Worm (Caenorhabditis elegans) whole organism, young adult: ENCODE data around the gene F01E11.20.
A peak's percentile ranks its signal among the peaks of the same experiment; 100 is the strongest.

Experiments
- B0336.3 ChIP-seq: fragments of 200-800 bp; sonication (Bioruptor generic); IDR thresholded peaks from 2 replicates; pipeline ENCODE4 v1.3.6; 2022; ENCODE audit warnings: missing genetic modification characterization, missing compliant biosample characterization
- F22D6.2 ChIP-seq: sonication (generic microtip); optimal IDR thresholded peaks from 2 replicates; lab custom pipeline; 2016; ENCODE audit warnings: mild to moderate bottlenecking, missing genetic modification characterization, missing compliant biosample characterization
- F37B4.10 ChIP-seq: fragments of 200-800 bp; sonication (Bioruptor generic); IDR thresholded peaks from 2 replicates; pipeline ENCODE4 v1.3.6; 2022; ENCODE audit warnings: missing genetic modification characterization, missing compliant biosample characterization
- F57A8.1 ChIP-seq: fragments of 200-800 bp; sonication (Bioruptor generic); optimal IDR thresholded peaks from 2 replicates; lab custom pipeline; 2018; ENCODE audit warnings: mild to moderate bottlenecking, missing genetic modification characterization, moderate library complexity, missing compliant biosample characterization
- F57C9.4 ChIP-seq: sonication (generic microtip); optimal IDR thresholded peaks from 2 replicates; lab custom pipeline; 2017; ENCODE audit warnings: mild to moderate bottlenecking, missing genetic modification characterization, missing compliant biosample characterization
- Y53F4B.3 ChIP-seq: fragments of 200-800 bp; sonication (Bioruptor generic); IDR thresholded peaks from 2 replicates; pipeline ENCODE4 v1.3.6; 2022; ENCODE audit warnings: missing genetic modification reagents, missing genetic modification characterization, missing compliant biosample characterization
- athp-1 ChIP-seq: sonication (generic microtip); optimal IDR thresholded peaks from 2 replicates; lab custom pipeline; 2017; ENCODE audit warnings: mild to moderate bottlenecking, missing genetic modification characterization, missing compliant biosample characterization
- attf-5 ChIP-seq: fragments of 200-800 bp; sonication (Bioruptor generic); optimal IDR thresholded peaks from 2 replicates; lab custom pipeline; 2018; ENCODE audit warnings: mild to moderate bottlenecking, missing genetic modification characterization, missing compliant biosample characterization
- ceh-100 ChIP-seq: fragments of 200-800 bp; sonication (Bioruptor generic); IDR thresholded peaks from 2 replicates; pipeline ENCODE4 v1.3.6; 2022; ENCODE audit warnings: missing genetic modification reagents, missing genetic modification characterization, missing compliant biosample characterization
- ceh-27 ChIP-seq: fragments of 200-800 bp; sonication (Bioruptor generic); optimal IDR thresholded peaks from 2 replicates; lab custom pipeline; 2018; ENCODE audit warnings: mild to moderate bottlenecking, missing genetic modification characterization, moderate library complexity, missing compliant biosample characterization
- dpff-1 ChIP-seq: sonication (generic microtip); optimal IDR thresholded peaks from 2 replicates; lab custom pipeline; 2017; ENCODE audit warnings: mild to moderate bottlenecking, missing genetic modification characterization, missing compliant biosample characterization
- egrh-3 ChIP-seq: fragments of 200-800 bp; sonication (Bioruptor generic); IDR thresholded peaks from 2 replicates; pipeline ENCODE4 v1.3.6; 2022; ENCODE audit warnings: missing genetic modification reagents, missing genetic modification characterization, missing compliant biosample characterization
- ekl-4 ChIP-seq: fragments of 200-800 bp; sonication (Bioruptor generic); IDR thresholded peaks from 2 replicates; pipeline ENCODE4 v1.3.6; 2022; ENCODE audit warnings: missing genetic modification reagents, missing genetic modification characterization, missing compliant biosample characterization
- fkh-3 ChIP-seq: sonication (generic microtip); optimal IDR thresholded peaks from 2 replicates; lab custom pipeline; 2016; ENCODE audit warnings: mild to moderate bottlenecking, missing genetic modification characterization, missing compliant biosample characterization
- him-1 ChIP-seq: sonication (generic microtip); optimal IDR thresholded peaks from 2 replicates; lab custom pipeline; 2016; ENCODE audit warnings: missing genotype, missing genetic modification reagents, missing genetic modification characterization, missing compliant biosample characterization
- hmg-20 ChIP-seq: fragments of 200-800 bp; sonication (Bioruptor generic); IDR thresholded peaks from 2 replicates; pipeline ENCODE4 v1.3.6; 2022; ENCODE audit warnings: missing genetic modification reagents, missing genetic modification characterization, missing compliant biosample characterization
- hrde-1 ChIP-seq: sonication (generic microtip); optimal IDR thresholded peaks from 2 replicates; lab custom pipeline; 2016; ENCODE audit warnings: missing genetic modification characterization, mild to moderate bottlenecking, missing compliant biosample characterization, moderate library complexity, missing genotype, missing genetic modification reagents, borderline replicate concordance
- let-607 ChIP-seq, 2 experiments: fragments of 200-800 bp in 1 of 2; sonication (Bioruptor generic) in 1 of 2; sonication (generic microtip) in 1 of 2; optimal IDR thresholded peaks; 2 replicates each; lab custom pipeline; 2016 to 2018; ENCODE audit warnings: mild to moderate bottlenecking in 2 of 2, missing compliant biosample characterization in 2 of 2, missing genetic modification characterization in 2 of 2, moderate library complexity in 2 of 2, missing genotype in 1 of 2
- lir-1 ChIP-seq: fragments of 200-800 bp; sonication (Bioruptor generic); conservative IDR thresholded peaks from 2 replicates; pipeline ENCODE4 v1.3.6; 2022; ENCODE audit warnings: missing genetic modification reagents, missing genetic modification characterization, missing compliant biosample characterization
- lsl-1 ChIP-seq: fragments of 200-800 bp; sonication (Bioruptor generic); optimal IDR thresholded peaks from 2 replicates; lab custom pipeline; 2018; ENCODE audit warnings: mild to moderate bottlenecking, missing genetic modification characterization, moderate library complexity, missing compliant biosample characterization
- lsy-27 ChIP-seq: sonication (generic microtip); optimal IDR thresholded peaks from 2 replicates; lab custom pipeline; 2017; ENCODE audit warnings: missing genetic modification characterization, mild to moderate bottlenecking, missing compliant biosample characterization, antibody characterized with exemption, missing genotype, borderline replicate concordance; ENCODE audit not compliant: insufficient read depth
- mcd-1 ChIP-seq: fragments of 200-800 bp; sonication (Bioruptor generic); IDR thresholded peaks from 2 replicates; pipeline ENCODE4 v1.3.6; 2022; ENCODE audit warnings: missing genetic modification reagents, missing genetic modification characterization, missing compliant biosample characterization
- mel-28 ChIP-seq: sonication (generic microtip); optimal IDR thresholded peaks from 2 replicates; lab custom pipeline; 2016; ENCODE audit warnings: borderline replicate concordance, mild to moderate bottlenecking, missing genetic modification characterization, missing compliant biosample characterization
- mes-4 ChIP-seq: sonication (generic microtip); optimal IDR thresholded peaks from 2 replicates; lab custom pipeline; 2016; ENCODE audit warnings: missing genotype, missing genetic modification characterization, missing compliant biosample characterization
- nfya-2 ChIP-seq: fragments of 200-800 bp; sonication (Bioruptor generic); IDR thresholded peaks from 2 replicates; pipeline ENCODE4 v1.3.6; 2022; ENCODE audit warnings: missing genetic modification reagents, missing genetic modification characterization, missing compliant biosample characterization
- nfyb-1 ChIP-seq: fragments of 200-800 bp; sonication (Bioruptor generic); IDR thresholded peaks from 2 replicates; pipeline ENCODE4 v1.3.6; 2022; ENCODE audit warnings: missing genetic modification reagents, missing genetic modification characterization, missing compliant biosample characterization
- nhr-179 ChIP-seq: sonication (generic microtip); optimal IDR thresholded peaks from 2 replicates; lab custom pipeline; 2016; ENCODE audit warnings: mild to moderate bottlenecking, missing genetic modification characterization, missing compliant biosample characterization
- rcor-1 ChIP-seq: fragments of 200-800 bp; sonication (Bioruptor generic); IDR thresholded peaks from 2 replicates; pipeline ENCODE4 v1.3.6; 2022; ENCODE audit warnings: missing genetic modification reagents, missing genetic modification characterization, missing compliant biosample characterization
- sdz-38 ChIP-seq: sonication (generic microtip); optimal IDR thresholded peaks from 2 replicates; lab custom pipeline; 2016; ENCODE audit warnings: missing genotype, missing genetic modification characterization, missing compliant biosample characterization
- sea-2 ChIP-seq: fragments of 200-800 bp; sonication (Bioruptor generic); IDR thresholded peaks from 2 replicates; pipeline ENCODE4 v1.3.6; 2022; ENCODE audit warnings: missing genetic modification characterization, missing compliant biosample characterization
- snpc-3.4 ChIP-seq: sonication (generic microtip); optimal IDR thresholded peaks from 2 replicates; lab custom pipeline; 2017; ENCODE audit warnings: missing genetic modification characterization, mild to moderate bottlenecking, missing compliant biosample characterization, antibody characterized with exemption, moderate library complexity, missing genotype, missing genetic modification reagents
- snpc-4 ChIP-seq, 5 experiments: fragments of 150-350 bp in 1 of 5; sonication (generic microtip) in 4 of 5; optimal IDR thresholded peaks; 2 replicates each; lab custom pipeline; 2014 to 2018; ENCODE audit warnings: missing genetic modification characterization in 5 of 5, missing biosample characterization in 3 of 5, antibody characterized with exemption in 2 of 5, mild to moderate bottlenecking in 2 of 5, missing compliant biosample characterization in 2 of 5, missing genotype in 2 of 5, moderate library complexity in 2 of 5, missing genetic modification reagents in 1 of 5
- tlf-1 ChIP-seq: fragments of 200-800 bp; sonication (Bioruptor generic); optimal IDR thresholded peaks from 2 replicates; lab custom pipeline; 2018; ENCODE audit warnings: mild to moderate bottlenecking, missing genetic modification characterization, missing compliant biosample characterization
- xnd-1 ChIP-seq: sonication (generic microtip); optimal IDR thresholded peaks from 2 replicates; lab custom pipeline; 2016; ENCODE audit warnings: missing genotype, missing genetic modification reagents, missing genetic modification characterization, missing compliant biosample characterization
- zfh-2 ChIP-seq: fragments of 200-800 bp; sonication (Bioruptor generic); conservative IDR thresholded peaks from 2 replicates; pipeline ENCODE4 v1.3.6; 2022; ENCODE audit warnings: missing genetic modification reagents, missing genetic modification characterization, missing compliant biosample characterization
- zim-3 ChIP-seq: sonication (generic microtip); optimal IDR thresholded peaks from 2 replicates; lab custom pipeline; 2017; ENCODE audit warnings: mild to moderate bottlenecking, missing genetic modification characterization, moderate library complexity, missing compliant biosample characterization
- ztf-28 ChIP-seq: fragments of 200-800 bp; sonication (Bioruptor generic); IDR thresholded peaks from 2 replicates; pipeline ENCODE4 v1.3.6; 2022; ENCODE audit warnings: missing genetic modification reagents, missing genetic modification characterization, missing compliant biosample characterization

The F01E11.20 gene

DNA sequence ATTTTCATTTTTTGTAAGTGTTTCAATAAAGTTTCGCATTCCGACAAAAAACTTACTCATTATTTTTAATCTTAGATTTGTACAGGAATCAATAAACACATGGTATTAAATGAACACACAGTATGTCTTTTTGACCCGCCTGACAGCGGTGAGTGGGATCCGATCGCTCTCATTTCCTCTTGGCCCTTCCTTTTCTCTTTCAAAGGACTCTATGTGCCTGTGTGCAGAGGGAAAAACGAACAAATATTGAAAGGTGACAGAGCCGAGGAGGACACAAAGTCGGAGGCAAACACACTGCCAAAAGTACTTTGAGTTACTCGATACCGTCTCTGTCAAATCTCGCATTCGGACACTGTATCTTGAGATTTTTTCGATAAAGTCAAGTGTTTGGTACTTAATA, at the start of gene F01E11.20, which contains the start of gene tsp-16:
F01E11.20 (minus strand) TSS at position 101 of the 400 bp plus-strand sequence.
tsp-16 (minus strand) TSS at position 173 of the 400 bp plus-strand sequence.
- no peak for TF ChIP-seq mes-4 (tag; lab: Kevin White, UChicago)
- no peak for TF ChIP-seq fkh-3 (tag; lab: Kevin White, UChicago)
- no peak for TF ChIP-seq nfya-2
- no peak for TF ChIP-seq snpc-4 (GFP tag; optimal IDR thresholded peaks at IDR 0.05; lab: Kevin White, UChicago)
- no peak for TF ChIP-seq snpc-4 (tag; optimal IDR thresholded peaks at IDR 0.05; lab: Kevin White, UChicago)
- TF ChIP-seq F37B4.10 (GFP tag; lab: Robert Waterston, UW) = no peak
- TF ChIP-seq F57C9.4 = no peak
- no peak for TF ChIP-seq nhr-179 (tag; lab: Kevin White, UChicago)
- TF ChIP-seq dpff-1 (tag; lab: Kevin White, UChicago) = no peak
- no peak for TF ChIP-seq let-607 (tag; optimal IDR thresholded peaks at IDR 0.05; lab: Kevin White, UChicago)
- TF ChIP-seq ceh-100 (GFP tag; lab: Robert Waterston, UW) = no peak
- TF ChIP-seq ztf-28 (GFP tag; lab: Robert Waterston, UW) = no peak
- no peak for TF ChIP-seq mcd-1 (GFP tag; lab: Robert Waterston, UW)
- TF ChIP-seq hrde-1 = no peak
- TF ChIP-seq him-1 (tag; lab: Kevin White, UChicago) = no peak
- no peak for TF ChIP-seq ceh-27
- TF ChIP-seq B0336.3 (GFP tag; lab: Robert Waterston, UW) = no peak
- no peak for TF ChIP-seq Y53F4B.3 (GFP tag; lab: Robert Waterston, UW)
- TF ChIP-seq lsy-27 (tag; lab: Kevin White, UChicago) = no peak

- TF ChIP-seq let-607 (tag; optimal IDR thresholded peaks at IDR 0.05; lab: Kevin White, UChicago) = no peak
- no peak for TF ChIP-seq ztf-28 (GFP tag; lab: Robert Waterston, UW)
- no peak for TF ChIP-seq zfh-2 (GFP tag; lab: Robert Waterston, UW)
- TF ChIP-seq athp-1 (tag; lab: Kevin White, UChicago) = no peak
- no peak for TF ChIP-seq xnd-1 (tag; lab: Kevin White, UChicago)
- TF ChIP-seq, all 124 proteins: peak for 0
Measured at ce11 chrX:7040760-7041159, 44.4 kb upstream of the F01E11.20 start.

- TF ChIP-seq F37B4.10 (GFP tag; lab: Robert Waterston, UW) = 0 out of 2 replicates have a peak, but pooled peaks have one; percentile 70
- no peak for TF ChIP-seq egrh-3
Measured at ce11 chrX:7037998-7038397, 41.6 kb upstream of the F01E11.20 start.

DNA sequence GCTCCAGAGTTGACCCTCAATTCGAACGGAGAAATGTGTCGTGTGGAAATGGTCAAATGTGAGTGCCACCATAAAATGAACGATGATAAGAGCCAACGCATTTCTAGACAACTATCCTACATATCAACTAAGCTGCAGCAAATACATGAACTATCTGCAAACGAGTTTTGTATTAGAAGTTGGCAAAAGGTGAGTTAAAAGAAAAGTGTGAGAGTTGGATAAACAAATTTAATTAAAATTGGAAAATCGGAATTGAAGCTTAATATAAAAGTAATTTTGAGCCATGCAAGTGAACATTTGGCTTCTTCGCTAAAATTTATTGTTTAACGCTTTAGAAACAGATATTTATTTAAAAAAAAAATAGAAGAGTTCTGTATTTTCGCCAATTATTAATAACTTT, 39.6 kb upstream of the F01E11.20 start, which contains the start of gene cest-19:
cest-19 (minus strand) TSS at position 101 of the 400 bp plus-strand sequence.
- TF ChIP-seq nfyb-1 (GFP tag; lab: Robert Waterston, UW) (no peak), lsl-1 (GFP tag; lab: Kevin White, UChicago) (no peak), B0336.3 (GFP tag; lab: Robert Waterston, UW) (no peak), zim-3 (tag; lab: Kevin White, UChicago) (no peak), sdz-38 (tag; lab: Kevin White, UChicago) (no peak), attf-5 (GFP tag; lab: Kevin White, UChicago) (no peak), F22D6.2 (tag; lab: Kevin White, UChicago) (no peak), lsy-27 (tag; lab: Kevin White, UChicago) (no peak), sea-2 (GFP tag; lab: Robert Waterston, UW) (no peak), F57A8.1 (GFP tag; lab: Kevin White, UChicago) (no peak), tlf-1 (GFP tag; lab: Kevin White, UChicago) (no peak), hrde-1 (no peak), hmg-20 (GFP tag; lab: Robert Waterston, UW) (no peak), snpc-3.4 (no peak), lir-1 (no peak), ceh-27 (no peak), ekl-4 (GFP tag; lab: Robert Waterston, UW) (no peak), rcor-1 (GFP tag; lab: Robert Waterston, UW) (no peak), Y53F4B.3 (GFP tag; lab: Robert Waterston, UW) (no peak), mel-28 (tag; lab: Kevin White, UChicago) (no peak)
